Worm (Caenorhabditis elegans): ENCODE measurements around the gene abu-14.

DNA sequence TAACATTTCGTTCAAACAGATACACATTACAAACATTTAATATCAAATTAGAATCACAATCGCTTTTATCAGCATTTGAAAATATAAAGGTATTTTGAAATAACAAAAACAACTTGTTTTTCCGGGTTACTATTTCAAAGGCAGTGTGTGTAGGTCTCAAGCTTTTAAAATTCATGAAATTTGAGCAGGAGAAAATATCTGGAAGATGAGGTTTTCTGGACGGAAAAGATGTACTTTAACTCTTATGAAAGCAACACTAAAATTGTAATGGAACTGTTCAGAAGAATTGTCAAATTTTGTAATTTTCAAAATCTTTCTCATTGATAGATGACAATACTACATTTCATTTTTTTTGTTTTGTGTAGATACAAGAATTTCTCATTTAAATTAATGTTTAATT lies 31.6 kb upstream of the abu-14 start:
- TF ChIP-seq egl-5 (tag; optimal IDR thresholded peaks at IDR 0.05): no peak
- no peak for TF ChIP-seq nhr-11 (tag; optimal IDR thresholded peaks at IDR 0.05)
- no peak for TF ChIP-seq skn-1 (tag; optimal IDR thresholded peaks at IDR 0.05)
- TF ChIP-seq mdl-1 (tag; optimal IDR thresholded peaks at IDR 0.05): no peak
- no peak for TF ChIP-seq ceh-28 (tag; optimal IDR thresholded peaks at IDR 0.05)
- TF ChIP-seq ceh-9 (tag; optimal IDR thresholded peaks at IDR 0.05): no peak
- TF ChIP-seq nhr-77 (tag; optimal IDR thresholded peaks at IDR 0.05): no peak
- TF ChIP-seq sea-2 (GFP tag; optimal IDR thresholded peaks at IDR 0.05): no peak
- TF ChIP-seq elt-2 (tag; optimal IDR thresholded peaks at IDR 0.05): no peak
